Worm (Caenorhabditis elegans) whole organism, young adult: ENCODE measurements around the gene str-9.

Experiments used
- B0019.2 ChIP-seq: fragments of 200-800 bp; sonication (Bioruptor generic); conservative IDR thresholded peaks from 2 replicates; pipeline ENCODE4 v1.3.6; 2022; ENCODE audit warnings: missing genetic modification reagents, missing genetic modification characterization, missing compliant biosample characterization
- B0035.1 ChIP-seq: sonication (generic microtip); optimal IDR thresholded peaks from 2 replicates; lab custom pipeline; 2016; ENCODE audit warnings: missing genetic modification characterization, mild to moderate bottlenecking, missing compliant biosample characterization, missing genotype, missing genetic modification reagents
- B0261.1 ChIP-seq: sonication (generic microtip); optimal IDR thresholded peaks from 2 replicates; lab custom pipeline; 2016; ENCODE audit warnings: mild to moderate bottlenecking, missing genetic modification characterization, moderate library complexity, missing compliant biosample characterization
- B0336.3 ChIP-seq: fragments of 200-800 bp; sonication (Bioruptor generic); IDR thresholded peaks from 2 replicates; pipeline ENCODE4 v1.3.6; 2022; ENCODE audit warnings: missing genetic modification characterization, missing compliant biosample characterization
- C06A6.2 ChIP-seq: fragments of 200-800 bp; sonication (Bioruptor generic); conservative IDR thresholded peaks from 2 replicates; pipeline ENCODE4 v1.3.6; 2022; ENCODE audit warnings: missing genetic modification characterization, missing compliant biosample characterization
- C17E4.6 ChIP-seq: fragments of 200-800 bp; sonication (Bioruptor generic); IDR thresholded peaks from 2 replicates; pipeline ENCODE4 v1.3.6; 2022; ENCODE audit warnings: missing genetic modification reagents, missing genetic modification characterization, missing compliant biosample characterization
- D2030.7 ChIP-seq: fragments of 200-800 bp; sonication (Bioruptor generic); IDR thresholded peaks from 2 replicates; pipeline ENCODE4 v1.3.6; 2022; ENCODE audit warnings: missing genetic modification reagents, missing genetic modification characterization, missing compliant biosample characterization
- F33H1.4 ChIP-seq: fragments of 200-800 bp; sonication (Bioruptor generic); IDR thresholded peaks from 2 replicates; pipeline ENCODE4 v1.3.6; 2022; ENCODE audit warnings: missing genetic modification reagents, missing genetic modification characterization, missing compliant biosample characterization
- F49E8.2 ChIP-seq: sonication (generic microtip); optimal IDR thresholded peaks from 3 replicates; lab custom pipeline; 2017; ENCODE audit warnings: missing genetic modification characterization, mild to moderate bottlenecking, missing compliant biosample characterization, antibody characterized with exemption, moderate library complexity; ENCODE audit not compliant: insufficient read depth
- F57C9.4 ChIP-seq: sonication (generic microtip); optimal IDR thresholded peaks from 2 replicates; lab custom pipeline; 2017; ENCODE audit warnings: mild to moderate bottlenecking, missing genetic modification characterization, missing compliant biosample characterization
- K12H6.12 ChIP-seq: fragments of 200-800 bp; sonication (Bioruptor generic); optimal IDR thresholded peaks from 2 replicates; lab custom pipeline; 2018; ENCODE audit warnings: mild to moderate bottlenecking, missing genetic modification characterization, missing compliant biosample characterization
- Y79H2A.3 ChIP-seq: fragments of 200-800 bp; sonication (Bioruptor generic); conservative IDR thresholded peaks from 2 replicates; pipeline ENCODE4 v1.3.6; 2022; ENCODE audit warnings: missing genetic modification reagents, missing genetic modification characterization, missing compliant biosample characterization
- ama-1 ChIP-seq, 3 experiments: fragments of 150-350 bp in 1 of 3; sonication (generic microtip) in 2 of 3; optimal IDR thresholded peaks; 2 replicates each; lab custom pipeline; 2014 to 2018; ENCODE audit warnings: missing biosample characterization in 2 of 3, missing genetic modification characterization in 2 of 3, missing genetic modification reagents in 2 of 3
- attf-3 ChIP-seq: fragments of 200-800 bp; sonication (Bioruptor generic); conservative IDR thresholded peaks from 2 replicates; pipeline ENCODE4 v1.3.6; 2022; ENCODE audit warnings: missing genetic modification reagents, missing genetic modification characterization, missing compliant biosample characterization
- attf-6 ChIP-seq: fragments of 200-800 bp; sonication (Bioruptor generic); IDR thresholded peaks from 2 replicates; pipeline ENCODE4 v1.3.6; 2022; ENCODE audit warnings: missing genetic modification reagents, missing genetic modification characterization, missing compliant biosample characterization
- ccch-3 ChIP-seq: fragments of 200-800 bp; sonication (Bioruptor generic); optimal IDR thresholded peaks from 2 replicates; lab custom pipeline; 2018; ENCODE audit warnings: mild to moderate bottlenecking, missing genetic modification characterization, missing compliant biosample characterization
- cebp-2 ChIP-seq: fragments of 200-800 bp; sonication (Bioruptor generic); IDR thresholded peaks from 2 replicates; pipeline ENCODE4 v1.3.6; 2022; ENCODE audit warnings: missing genetic modification characterization, missing compliant biosample characterization
- egl-18 ChIP-seq: fragments of 200-800 bp; sonication (Bioruptor generic); IDR thresholded peaks from 2 replicates; pipeline ENCODE4 v1.3.6; 2022; ENCODE audit warnings: missing genetic modification reagents, missing genetic modification characterization, missing compliant biosample characterization
- egrh-3 ChIP-seq: fragments of 200-800 bp; sonication (Bioruptor generic); IDR thresholded peaks from 2 replicates; pipeline ENCODE4 v1.3.6; 2022; ENCODE audit warnings: missing genetic modification reagents, missing genetic modification characterization, missing compliant biosample characterization
- fkh-3 ChIP-seq: sonication (generic microtip); optimal IDR thresholded peaks from 2 replicates; lab custom pipeline; 2016; ENCODE audit warnings: mild to moderate bottlenecking, missing genetic modification characterization, missing compliant biosample characterization
- gei-17 ChIP-seq: fragments of 200-800 bp; sonication (Bioruptor generic); optimal IDR thresholded peaks from 2 replicates; lab custom pipeline; 2018; ENCODE audit warnings: mild to moderate bottlenecking, missing genetic modification characterization, missing compliant biosample characterization
- hlh-26 ChIP-seq: fragments of 200-800 bp; sonication (Bioruptor generic); conservative IDR thresholded peaks from 2 replicates; pipeline ENCODE4 v1.3.6; 2022; ENCODE audit warnings: missing genetic modification reagents, missing genetic modification characterization, missing compliant biosample characterization
- lin-26 ChIP-seq: fragments of 200-800 bp; sonication (Bioruptor generic); IDR thresholded peaks from 2 replicates; pipeline ENCODE4 v1.3.6; 2022; ENCODE audit warnings: missing genetic modification reagents, missing genetic modification characterization, missing compliant biosample characterization
- lin-35 ChIP-seq, 3 experiments: fragments of 150-350 bp in 2 of 3; sonication (generic microtip) in 1 of 3; optimal IDR thresholded peaks; 2 replicates each; lab custom pipeline; 2014 to 2018; ENCODE audit warnings: missing biosample characterization in 3 of 3, missing genetic modification characterization in 3 of 3, missing genetic modification reagents in 3 of 3
- lin-40 ChIP-seq: sonication (generic microtip); optimal IDR thresholded peaks from 2 replicates; lab custom pipeline; 2016; ENCODE audit warnings: missing genetic modification characterization, mild to moderate bottlenecking, missing compliant biosample characterization, missing genotype, missing genetic modification reagents
- lir-1 ChIP-seq: fragments of 200-800 bp; sonication (Bioruptor generic); conservative IDR thresholded peaks from 2 replicates; pipeline ENCODE4 v1.3.6; 2022; ENCODE audit warnings: missing genetic modification reagents, missing genetic modification characterization, missing compliant biosample characterization
- lsl-1 ChIP-seq: fragments of 200-800 bp; sonication (Bioruptor generic); optimal IDR thresholded peaks from 2 replicates; lab custom pipeline; 2018; ENCODE audit warnings: mild to moderate bottlenecking, missing genetic modification characterization, moderate library complexity, missing compliant biosample characterization
- madf-10 ChIP-seq: sonication (generic microtip); optimal IDR thresholded peaks from 2 replicates; lab custom pipeline; 2016; ENCODE audit warnings: mild to moderate bottlenecking, missing genetic modification characterization, missing compliant biosample characterization
- madf-3 ChIP-seq: fragments of 200-800 bp; sonication (Bioruptor generic); IDR thresholded peaks from 2 replicates; pipeline ENCODE4 v1.3.6; 2022; ENCODE audit warnings: missing genetic modification reagents, missing genetic modification characterization, missing compliant biosample characterization
- madf-6 ChIP-seq: fragments of 200-800 bp; sonication (Bioruptor generic); IDR thresholded peaks from 2 replicates; pipeline ENCODE4 v1.3.6; 2022; ENCODE audit warnings: missing genetic modification reagents, missing genetic modification characterization, missing compliant biosample characterization
- madf-8 ChIP-seq: fragments of 200-800 bp; sonication (Bioruptor generic); conservative IDR thresholded peaks from 2 replicates; pipeline ENCODE4 v1.3.6; 2022; ENCODE audit warnings: missing genetic modification reagents, missing genetic modification characterization, missing compliant biosample characterization
- mcd-1 ChIP-seq: fragments of 200-800 bp; sonication (Bioruptor generic); IDR thresholded peaks from 2 replicates; pipeline ENCODE4 v1.3.6; 2022; ENCODE audit warnings: missing genetic modification reagents, missing genetic modification characterization, missing compliant biosample characterization
- mel-28 ChIP-seq: sonication (generic microtip); optimal IDR thresholded peaks from 2 replicates; lab custom pipeline; 2016; ENCODE audit warnings: borderline replicate concordance, mild to moderate bottlenecking, missing genetic modification characterization, missing compliant biosample characterization
- nfya-2 ChIP-seq: fragments of 200-800 bp; sonication (Bioruptor generic); IDR thresholded peaks from 2 replicates; pipeline ENCODE4 v1.3.6; 2022; ENCODE audit warnings: missing genetic modification reagents, missing genetic modification characterization, missing compliant biosample characterization
- nhr-80 ChIP-seq: sonication (generic microtip); optimal IDR thresholded peaks from 2 replicates; lab custom pipeline; 2016; ENCODE audit warnings: missing genetic modification characterization, missing compliant biosample characterization
- rcor-1 ChIP-seq: fragments of 200-800 bp; sonication (Bioruptor generic); IDR thresholded peaks from 2 replicates; pipeline ENCODE4 v1.3.6; 2022; ENCODE audit warnings: missing genetic modification reagents, missing genetic modification characterization, missing compliant biosample characterization
- snpc-1.3 ChIP-seq: sonication (generic microtip); optimal IDR thresholded peaks from 2 replicates; lab custom pipeline; 2017; ENCODE audit warnings: missing genetic modification characterization, mild to moderate bottlenecking, missing compliant biosample characterization, antibody characterized with exemption, moderate library complexity, missing genotype, missing genetic modification reagents; ENCODE audit not compliant: insufficient read depth
- snpc-4 ChIP-seq, 5 experiments: fragments of 150-350 bp in 1 of 5; sonication (generic microtip) in 4 of 5; optimal IDR thresholded peaks; 2 replicates each; lab custom pipeline; 2014 to 2018; ENCODE audit warnings: missing genetic modification characterization in 5 of 5, missing biosample characterization in 3 of 5, antibody characterized with exemption in 2 of 5, mild to moderate bottlenecking in 2 of 5, missing compliant biosample characterization in 2 of 5, missing genotype in 2 of 5, moderate library complexity in 2 of 5, missing genetic modification reagents in 1 of 5
- tbp1 ChIP-seq: fragments of 200-800 bp; sonication (Bioruptor generic); optimal IDR thresholded peaks from 2 replicates; lab custom pipeline; 2018; ENCODE audit warnings: mild to moderate bottlenecking, missing genetic modification characterization, missing compliant biosample characterization
- tbx-9 ChIP-seq: sonication (generic microtip); optimal IDR thresholded peaks from 2 replicates; lab custom pipeline; 2016; ENCODE audit warnings: borderline replicate concordance, missing genetic modification characterization, inconsistent platforms, missing compliant biosample characterization
- zfh-2 ChIP-seq: fragments of 200-800 bp; sonication (Bioruptor generic); conservative IDR thresholded peaks from 2 replicates; pipeline ENCODE4 v1.3.6; 2022; ENCODE audit warnings: missing genetic modification reagents, missing genetic modification characterization, missing compliant biosample characterization
- ztf-25 ChIP-seq: fragments of 200-800 bp; sonication (Bioruptor generic); IDR thresholded peaks from 2 replicates; pipeline ENCODE4 v1.3.6; 2022; ENCODE audit warnings: missing genetic modification reagents, missing genetic modification characterization, missing compliant biosample characterization
- ztf-3 ChIP-seq: fragments of 200-800 bp; sonication (Bioruptor generic); optimal IDR thresholded peaks from 2 replicates; lab custom pipeline; 2018; ENCODE audit warnings: mild to moderate bottlenecking, missing genetic modification characterization, missing compliant biosample characterization

Gene str-9

DNA sequence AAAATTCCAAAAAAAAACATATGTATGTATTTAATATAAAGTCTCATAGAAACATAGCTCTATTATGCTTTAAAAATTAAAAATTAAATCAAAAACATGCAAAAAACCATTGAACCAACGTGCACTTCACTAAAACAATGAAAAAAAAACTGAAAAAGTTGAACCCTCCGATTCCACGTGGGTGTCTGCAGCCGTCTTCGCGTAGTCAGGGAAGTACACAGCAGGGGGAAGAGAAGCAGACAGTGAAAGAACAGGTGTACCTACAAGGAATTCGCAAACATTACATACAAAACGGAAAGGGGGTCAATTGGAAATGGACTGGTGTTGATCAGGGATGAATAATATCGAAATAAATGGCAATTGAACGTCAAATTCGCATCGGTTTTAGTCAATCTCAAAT is 15.4 kb downstream of the str-9 start:
- TF ChIP-seq nfya-2 (GFP tag; lab: Robert Waterston, UW) (no peak), ztf-3 (GFP tag; lab: Kevin White, UChicago) (no peak), lin-35 (GFP tag; optimal IDR thresholded peaks at IDR 0.05; lab: Kevin White, UChicago) (no peak), tbx-9 (tag; lab: Kevin White, UChicago) (no peak), B0336.3 (GFP tag; lab: Robert Waterston, UW) (no peak), F49E8.2 (no peak), ccch-3 (GFP tag; lab: Kevin White, UChicago) (no peak), mel-28 (no peak), F57C9.4 (no peak), nhr-80 (tag; lab: Kevin White, UChicago) (no peak), C17E4.6 (GFP tag; lab: Robert Waterston, UW) (no peak), D2030.7 (GFP tag; lab: Robert Waterston, UW) (no peak), lir-1 (GFP tag; lab: Robert Waterston, UW) (no peak), C06A6.2 (GFP tag; lab: Robert Waterston, UW) (no peak), attf-3 (GFP tag; lab: Robert Waterston, UW) (no peak), lin-26 (GFP tag; lab: Robert Waterston, UW) (no peak), egrh-3 (no peak), tbp1 (GFP tag; lab: Kevin White, UChicago) (no peak), K12H6.12 (tag; lab: Kevin White, UChicago) (no peak), zfh-2 (GFP tag; lab: Robert Waterston, UW) (no peak)
- TF ChIP-seq, all 124 proteins: peak for 0

DNA sequence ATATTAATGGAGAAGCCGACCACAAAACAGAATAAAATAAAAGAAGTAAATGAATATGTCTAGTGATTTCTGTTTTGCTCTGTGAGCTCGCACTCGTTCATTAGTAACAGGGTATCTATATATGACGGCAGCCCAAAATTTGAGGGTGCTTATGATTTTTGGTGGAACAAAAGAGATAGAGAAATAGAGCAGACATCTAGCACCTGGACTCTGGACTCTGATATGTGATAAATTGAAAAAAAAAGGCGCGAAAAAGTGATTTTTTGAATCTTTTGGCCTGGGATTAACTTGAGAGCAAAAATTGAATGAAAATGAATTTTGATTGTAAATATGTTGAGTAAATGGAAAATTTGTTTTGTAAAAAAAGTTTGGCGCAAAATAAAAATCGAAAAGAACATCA is 18.1 kb downstream of the str-9 start, which contains the start of gene nhr-283:
nhr-283 (minus strand) TSS at position 101 of the 400 bp plus-strand sequence.
- TF ChIP-seq C06A6.2 (GFP tag; lab: Robert Waterston, UW) (no peak), attf-6 (GFP tag; lab: Robert Waterston, UW) (no peak), ztf-25 (no peak), hlh-26 (GFP tag; lab: Robert Waterston, UW) (no peak), rcor-1 (GFP tag; lab: Robert Waterston, UW) (no peak), madf-8 (GFP tag; lab: Robert Waterston, UW) (no peak), snpc-4 (GFP tag; optimal IDR thresholded peaks at IDR 0.05; lab: Kevin White, UChicago) (no peak), snpc-4 (tag; optimal IDR thresholded peaks at IDR 0.05; lab: Kevin White, UChicago) (no peak), snpc-1.3 (tag; lab: Kevin White, UChicago) (no peak), B0019.2 (GFP tag; lab: Robert Waterston, UW) (no peak), egl-18 (GFP tag; lab: Robert Waterston, UW) (no peak), madf-6 (GFP tag; lab: Robert Waterston, UW) (no peak), ztf-3 (GFP tag; lab: Kevin White, UChicago) (no peak), Y79H2A.3 (no peak)

DNA sequence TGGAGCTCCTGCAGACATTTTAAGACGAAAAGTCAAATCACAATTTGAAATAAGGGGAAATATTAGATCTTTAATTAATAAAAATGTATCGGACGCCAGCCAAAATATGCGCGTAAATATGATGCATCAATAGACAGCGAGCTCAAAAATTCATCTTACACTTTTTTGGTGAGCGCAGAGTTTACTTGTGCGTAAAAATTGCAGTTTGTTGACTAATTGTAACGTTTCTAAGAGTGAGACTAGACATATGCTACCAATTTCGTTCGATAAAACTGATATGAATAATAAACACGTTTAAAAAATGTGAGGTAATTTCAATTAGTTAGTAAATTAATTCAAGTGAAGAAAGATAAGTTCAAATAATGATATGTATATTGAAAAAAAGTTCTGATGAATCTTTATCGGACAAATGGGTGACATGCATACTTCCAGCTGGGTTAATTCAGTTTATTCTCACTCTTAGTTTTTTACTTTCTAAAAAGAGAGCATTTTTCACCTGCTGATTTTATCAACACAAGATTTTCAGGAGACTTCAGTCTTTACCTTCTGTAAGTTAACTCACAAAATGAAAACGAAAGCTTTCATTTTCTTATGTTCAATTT is 20.7 kb downstream of the str-9 start, which contains the start of the genes nhr-285 and irld-52:
nhr-285 (minus strand) TSS at position 101 of the 602 bp plus-strand sequence.
irld-52 (plus strand) TSS at position 552 of the 602 bp plus-strand sequence.
- TF ChIP-seq mcd-1 (GFP tag; lab: Robert Waterston, UW) (no peak), ama-1 (optimal IDR thresholded peaks at IDR 0.05; lab: Kevin White, UChicago) (no peak), ama-1 (GFP tag; optimal IDR thresholded peaks at IDR 0.05; lab: Kevin White, UChicago) (no peak), gei-17 (GFP tag; lab: Kevin White, UChicago) (no peak), K12H6.12 (tag; lab: Kevin White, UChicago) (no peak), F33H1.4 (GFP tag; lab: Robert Waterston, UW) (no peak), B0336.3 (GFP tag; lab: Robert Waterston, UW) (no peak), lin-40 (no peak), madf-3 (GFP tag; lab: Robert Waterston, UW) (no peak), B0261.1 (tag; lab: Kevin White, UChicago) (no peak), ztf-25 (no peak), tbp1 (GFP tag; lab: Kevin White, UChicago) (no peak), nhr-80 (tag; lab: Kevin White, UChicago) (no peak), egl-18 (GFP tag; lab: Robert Waterston, UW) (no peak), lsl-1 (GFP tag; lab: Kevin White, UChicago) (no peak), B0035.1 (tag; lab: Kevin White, UChicago) (no peak), fkh-3 (tag; lab: Kevin White, UChicago) (no peak), cebp-2 (no peak), tbx-9 (tag; lab: Kevin White, UChicago) (no peak), madf-10 (tag; lab: Kevin White, UChicago) (no peak)
